Worm (Caenorhabditis elegans) whole organism, L4/young adult: ENCODE data around the gene ragc-1.

Source experiments
- W03F9.2 ChIP-seq: fragments of 150-350 bp; optimal IDR thresholded peaks from 2 replicates; lab custom pipeline; 2014; ENCODE audit warnings: missing biosample characterization, missing genetic modification characterization
- dao-5 ChIP-seq: sonication (generic microtip); optimal IDR thresholded peaks from 2 replicates; lab custom pipeline; 2016; ENCODE audit warnings: missing genotype, missing genetic modification characterization, moderate library complexity, missing compliant biosample characterization
- him-1 ChIP-seq: sonication (generic microtip); optimal IDR thresholded peaks from 2 replicates; lab custom pipeline; 2016; ENCODE audit warnings: missing genotype, missing genetic modification reagents, missing genetic modification characterization, missing compliant biosample characterization

DNA sequence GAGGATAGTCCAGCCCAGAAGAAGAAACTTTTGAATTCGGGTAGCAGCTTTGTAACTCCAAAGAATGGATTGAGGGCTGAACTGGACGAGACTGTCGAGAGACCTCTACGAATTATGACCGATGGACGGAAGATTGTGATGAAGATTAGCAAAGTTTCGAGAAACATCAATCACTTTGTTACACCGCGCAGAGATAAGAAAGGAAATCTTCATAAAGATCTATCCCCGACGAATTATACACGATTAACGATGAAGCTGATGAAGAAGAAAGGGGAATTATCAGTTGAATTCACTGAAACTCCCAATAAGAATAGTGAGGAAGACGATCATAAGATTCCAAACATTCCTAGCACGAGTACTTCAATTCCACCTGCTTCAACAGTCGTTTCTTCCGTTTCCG, 5.0 kb downstream of the ragc-1 start:
- TF ChIP-seq him-1 (tag; lab: Kevin White, UChicago) (no peak), W03F9.2 (tag; lab: Kevin White, UChicago) (no peak), dao-5 (tag; lab: Kevin White, UChicago) (no peak)
